Fruit fly (Drosophila melanogaster): ENCODE data around the gene EMC10.

DNA sequence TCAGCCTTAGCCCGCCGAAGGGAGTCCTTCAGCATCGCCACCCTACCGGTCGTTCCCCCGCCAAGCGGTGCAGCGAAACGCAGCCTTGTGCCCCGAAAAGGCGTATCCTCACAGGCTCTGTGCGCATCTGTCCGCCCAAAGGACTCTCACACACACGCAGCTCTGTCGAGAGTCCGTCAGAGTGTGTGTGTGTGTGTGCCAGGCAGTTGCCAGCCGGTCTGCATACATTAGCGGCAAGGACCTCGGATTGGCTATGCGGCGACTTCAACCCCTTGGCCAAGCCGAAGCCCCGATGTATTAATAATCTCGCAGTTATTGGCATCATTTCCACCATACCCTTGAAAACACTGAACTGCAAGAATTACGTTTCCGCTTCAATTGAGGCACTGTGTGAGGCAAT is 36.6 kb downstream of the EMC10 start:
- TF ChIP-seq Myc (optimal IDR thresholded peaks at IDR 0.05) (no peak), Vsx2 (GFP tag; optimal IDR thresholded peaks at IDR 0.05; ENCODE audit: partially characterized antibody) (no peak), OdsH (GFP tag; optimal IDR thresholded peaks at IDR 0.05) (no peak), psq (GFP tag; optimal IDR thresholded peaks at IDR 0.05) (no peak), Hr78 (GFP tag; optimal IDR thresholded peaks at IDR 0.05) (no peak), woc (GFP tag; optimal IDR thresholded peaks at IDR 0.05) (no peak), Abd-B (GFP tag; optimal IDR thresholded peaks at IDR 0.05) (no peak), lola (GFP tag; optimal IDR thresholded peaks at IDR 0.05) (no peak), usp (GFP tag; optimal IDR thresholded peaks at IDR 0.05) (no peak), tai (GFP tag; optimal IDR thresholded peaks at IDR 0.05) (no peak), HLH106 (tag; optimal IDR thresholded peaks at IDR 0.05) (no peak), pan (optimal IDR thresholded peaks at IDR 0.05) (no peak), Rel (GFP tag; optimal IDR thresholded peaks at IDR 0.05) (no peak), Rel (tag; optimal IDR thresholded peaks at IDR 0.05) (no peak)
